Fruit fly (Drosophila melanogaster) whole organism, embryonic: ENCODE data around the gene Elp4.

Experiments used
- BEAF-32 ChIP-seq: fragments of 200-800 bp; sonication (Bioruptor generic); optimal IDR thresholded peaks from 3 replicates; lab custom pipeline; 2017; ENCODE audit warnings: missing biosample characterization, missing genetic modification characterization, mild to moderate bottlenecking, moderate library complexity, missing genetic modification reagents
- Bgb ChIP-seq: fragments of 200-800 bp; sonication (Bioruptor generic); IDR thresholded peaks from 2 replicates; pipeline ENCODE4 v1.3.6; 2022; ENCODE audit warnings: missing biosample characterization, missing genetic modification characterization; ENCODE audit not compliant: partially characterized antibody
- CG13287 ChIP-seq: fragments of 200-800 bp; sonication (Bioruptor generic); IDR thresholded peaks from 2 replicates; pipeline ENCODE4 v1.3.6; 2022; ENCODE audit warnings: missing biosample characterization, missing genetic modification characterization; ENCODE audit not compliant: partially characterized antibody
- CG14710 ChIP-seq: fragments of 200-800 bp; sonication (Bioruptor generic); optimal IDR thresholded peaks from 3 replicates; lab custom pipeline; 2019; ENCODE audit warnings: missing biosample characterization, mild to moderate bottlenecking, missing genetic modification characterization, moderate library complexity
- CG14860 ChIP-seq: fragments of 200-800 bp; sonication (Bioruptor generic); IDR thresholded peaks from 3 replicates; pipeline ENCODE4 v1.3.6; 2022; ENCODE audit warnings: missing biosample characterization, missing genetic modification characterization; ENCODE audit not compliant: partially characterized antibody
- CG2116 ChIP-seq: fragments of 200-800 bp; sonication (Bioruptor generic); optimal IDR thresholded peaks from 3 replicates; lab custom pipeline; 2018; ENCODE audit warnings: missing biosample characterization, mild to moderate bottlenecking, missing genetic modification characterization
- CG32767 ChIP-seq: fragments of 200-800 bp; sonication (Bioruptor generic); IDR thresholded peaks from 2 replicates; pipeline ENCODE4 v1.3.6; 2022; ENCODE audit warnings: missing biosample characterization, missing genetic modification characterization
- CG34224 ChIP-seq: fragments of 200-800 bp; sonication (Bioruptor generic); IDR thresholded peaks from 3 replicates; pipeline ENCODE4 v1.3.6; 2022; ENCODE audit warnings: missing biosample characterization, missing genetic modification characterization; ENCODE audit not compliant: partially characterized antibody
- CG6791 ChIP-seq: fragments of 200-800 bp; sonication (Bioruptor generic); IDR thresholded peaks from 3 replicates; pipeline ENCODE4 v1.3.6; 2022; ENCODE audit warnings: missing biosample characterization, missing genetic modification characterization; ENCODE audit not compliant: partially characterized antibody
- CG7963 ChIP-seq: fragments of 200-800 bp; sonication (Bioruptor generic); IDR thresholded peaks from 3 replicates; pipeline ENCODE4 v1.3.6; 2022; ENCODE audit warnings: missing biosample characterization, missing genetic modification characterization; ENCODE audit not compliant: partially characterized antibody
- CHES-1-like ChIP-seq: fragments of 200-800 bp; sonication (Bioruptor generic); optimal IDR thresholded peaks from 2 replicates; lab custom pipeline; 2016; ENCODE audit warnings: missing biosample characterization, missing genetic modification characterization
- Dll ChIP-seq: fragments of 200-800 bp; sonication (Bioruptor generic); IDR thresholded peaks from 4 replicates; pipeline ENCODE4 v1.3.6; 2022; ENCODE audit warnings: missing biosample characterization, missing genetic modification characterization; ENCODE audit not compliant: partially characterized antibody
- Doc3 ChIP-seq: fragments of 200-800 bp; sonication (Bioruptor generic); IDR thresholded peaks from 3 replicates; pipeline ENCODE4 v1.3.6; 2022; ENCODE audit warnings: missing biosample characterization, missing genetic modification characterization; ENCODE audit not compliant: partially characterized antibody
- Dp ChIP-seq: fragments of 200-800 bp; sonication (Bioruptor generic); optimal IDR thresholded peaks from 2 replicates; lab custom pipeline; 2018; ENCODE audit warnings: missing biosample characterization, mild to moderate bottlenecking, missing genetic modification characterization, moderate library complexity
- Dref ChIP-seq: fragments of 200-800 bp; sonication (Bioruptor generic); IDR thresholded peaks from 2 replicates; pipeline ENCODE4 v1.3.6; 2022; ENCODE audit warnings: missing biosample characterization, missing genetic modification characterization
- Drgx ChIP-seq: fragments of 200-800 bp; sonication (Bioruptor generic); IDR thresholded peaks from 2 replicates; pipeline ENCODE4 v1.3.6; 2022; ENCODE audit warnings: missing biosample characterization, missing genetic modification characterization
- E2f2 ChIP-seq: fragments of 200-800 bp; sonication (Bioruptor generic); IDR thresholded peaks from 2 replicates; pipeline ENCODE4 v1.3.6; 2022; ENCODE audit warnings: missing biosample characterization, missing genetic modification characterization
- HLH4C ChIP-seq: fragments of 200-800 bp; sonication (Bioruptor generic); IDR thresholded peaks from 3 replicates; pipeline ENCODE4 v1.3.6; 2022; ENCODE audit warnings: missing biosample characterization, missing genetic modification characterization; ENCODE audit not compliant: partially characterized antibody
- MBD-R2 ChIP-seq: fragments of 200-800 bp; sonication (Bioruptor generic); IDR thresholded peaks from 2 replicates; pipeline ENCODE4 v1.3.6; 2022; ENCODE audit warnings: missing biosample characterization, missing genetic modification characterization
- PHDP ChIP-seq: fragments of 200-800 bp; sonication (Bioruptor generic); optimal IDR thresholded peaks from 3 replicates; lab custom pipeline; 2018; ENCODE audit warnings: missing biosample characterization, mild to moderate bottlenecking, missing genetic modification characterization, moderate library complexity
- Pdp1 ChIP-seq, 2 experiments: fragments of 200-800 bp; sonication (Bioruptor generic); optimal IDR thresholded peaks; 3 replicates each; lab custom pipeline; 2016; ENCODE audit warnings: missing biosample characterization in 2 of 2, missing genetic modification characterization in 2 of 2, mild to moderate bottlenecking in 1 of 2, moderate library complexity in 1 of 2
- Scr ChIP-seq: fragments of 200-800 bp; sonication (Bioruptor generic); IDR thresholded peaks from 2 replicates; pipeline ENCODE4 v1.3.6; 2022; ENCODE audit warnings: missing biosample characterization, missing genetic modification characterization; ENCODE audit not compliant: partially characterized antibody
- bbx ChIP-seq: fragments of 200-800 bp; sonication (Bioruptor generic); IDR thresholded peaks from 2 replicates; pipeline ENCODE4 v1.3.6; 2022; ENCODE audit warnings: missing biosample characterization, missing genetic modification characterization; ENCODE audit not compliant: partially characterized antibody
- chinmo ChIP-seq: fragments of 200-800 bp; sonication (Bioruptor generic); IDR thresholded peaks from 4 replicates; pipeline ENCODE4 v1.3.6; 2022; ENCODE audit warnings: missing biosample characterization, missing genetic modification characterization; ENCODE audit not compliant: partially characterized antibody
- grau ChIP-seq: fragments of 200-800 bp; optimal IDR thresholded peaks from 3 replicates; lab custom pipeline; 2019; ENCODE audit warnings: missing biosample characterization, mild to moderate bottlenecking, missing genetic modification characterization, moderate library complexity
- hb ChIP-seq: fragments of 200-800 bp; sonication (Bioruptor generic); IDR thresholded peaks from 3 replicates; pipeline ENCODE4 v1.3.6; 2022; ENCODE audit warnings: missing biosample characterization, missing genetic modification characterization; ENCODE audit not compliant: partially characterized antibody
- hbn ChIP-seq: fragments of 200-800 bp; sonication (Bioruptor generic); IDR thresholded peaks from 2 replicates; pipeline ENCODE4 v1.3.6; 2022; ENCODE audit warnings: missing biosample characterization, missing genetic modification characterization; ENCODE audit not compliant: partially characterized antibody
- mld ChIP-seq: fragments of 200-800 bp; sonication (Bioruptor generic); IDR thresholded peaks from 3 replicates; pipeline ENCODE4 v1.3.6; 2022; ENCODE audit warnings: missing biosample characterization, missing genetic modification characterization; ENCODE audit not compliant: partially characterized antibody
- pzg ChIP-seq: fragments of 200-800 bp; sonication (Bioruptor generic); optimal IDR thresholded peaks from 3 replicates; lab custom pipeline; 2018; ENCODE audit warnings: missing biosample characterization, mild to moderate bottlenecking, missing genetic modification characterization, moderate library complexity
- sens ChIP-seq: fragments of 200-800 bp; sonication (Bioruptor generic); peaks from one replicate; lab custom pipeline; 2016; ENCODE audit warnings: missing biosample characterization, missing genetic modification characterization
- sna ChIP-seq: fragments of 200-800 bp; sonication (Bioruptor generic); IDR thresholded peaks from 2 replicates; pipeline ENCODE4 v1.3.6; 2022; ENCODE audit warnings: missing biosample characterization, missing genetic modification characterization; ENCODE audit not compliant: partially characterized antibody
- tna ChIP-seq: fragments of 200-800 bp; sonication (Bioruptor generic); IDR thresholded peaks from 2 replicates; pipeline ENCODE4 v1.3.6; 2022; ENCODE audit warnings: missing biosample characterization, missing genetic modification characterization; ENCODE audit not compliant: partially characterized antibody
- trem ChIP-seq: fragments of 200-800 bp; optimal IDR thresholded peaks from 3 replicates; lab custom pipeline; 2019; ENCODE audit warnings: missing biosample characterization, mild to moderate bottlenecking, missing genetic modification characterization, moderate library complexity
- unc-4 ChIP-seq: fragments of 200-800 bp; sonication (Bioruptor generic); IDR thresholded peaks from 2 replicates; pipeline ENCODE4 v1.3.6; 2022; ENCODE audit warnings: missing biosample characterization, missing genetic modification characterization; ENCODE audit not compliant: partially characterized antibody
- vnd ChIP-seq: fragments of 200-800 bp; sonication (Bioruptor generic); IDR thresholded peaks from 3 replicates; pipeline ENCODE4 v1.3.6; 2022; ENCODE audit warnings: missing biosample characterization, missing genetic modification characterization; ENCODE audit not compliant: partially characterized antibody
- zen2 ChIP-seq: fragments of 200-800 bp; sonication (Bioruptor generic); IDR thresholded peaks from 3 replicates; pipeline ENCODE4 v1.3.6; 2022; ENCODE audit warnings: missing biosample characterization, missing genetic modification characterization; ENCODE audit not compliant: partially characterized antibody

The Elp4 gene

dm6 chr2L:5526738-5527137 is 2.8 kb downstream of the Elp4 start, which contains the start of gene Cox11 (continued):
- peak in 1 of 2 experiments; percentile 58 for TF ChIP-seq Pdp1 (GFP tag; optimal IDR thresholded peaks at IDR 0.05; lab: Kevin White, UChicago)
- TF ChIP-seq chinmo (GFP tag; lab: Robert Waterston, UW) = 0 out of 4 replicates have a peak, but pooled peaks have one; percentile 43
- peak; percentile 54; the same call in 1 of the 2 replicates for TF ChIP-seq sna (GFP tag; lab: Robert Waterston, UW)
- peak; percentile 73 for TF ChIP-seq bbx (GFP tag; lab: Robert Waterston, UW)
- peak; percentile 87 for TF ChIP-seq E2f2 (GFP tag; lab: Robert Waterston, UW)
- peak; percentile 61; the same call in 1 of the 3 replicates for TF ChIP-seq CG34224 (GFP tag; lab: Robert Waterston, UW)
- TF ChIP-seq zen2 (GFP tag; lab: Robert Waterston, UW) = peak; percentile 49; the same call in 2 of the 3 replicates
- TF ChIP-seq BEAF-32 = peak; percentile 27
- peak; percentile 27; the same call in 1 of the 2 replicates for TF ChIP-seq hbn
- TF ChIP-seq CG6791 (GFP tag; lab: Robert Waterston, UW) = peak; percentile 69; the same call in 1 of the 3 replicates
- TF ChIP-seq Dll (GFP tag; lab: Robert Waterston, UW) = peak; percentile 44; the same call in 2 of the 4 replicates
- TF ChIP-seq hb (GFP tag; lab: Robert Waterston, UW) = peak; percentile 55; the same call in 1 of the 3 replicates
- TF ChIP-seq CG13287 (GFP tag; lab: Robert Waterston, UW) = peak; percentile 51
- TF ChIP-seq unc-4 (GFP tag; lab: Robert Waterston, UW) = peak; percentile 46; the same call in 1 of the 2 replicates
- peak; percentile 23 for TF ChIP-seq CG2116 (GFP tag; lab: Kevin White, UChicago)
- TF ChIP-seq CG14710 (tag; lab: Kevin White, UChicago) = peak; percentile 99
- peak; percentile 77 for TF ChIP-seq HLH4C (GFP tag; lab: Robert Waterston, UW)
- TF ChIP-seq CHES-1-like (GFP tag; lab: Kevin White, UChicago) = no peak
- peak; percentile 71 for TF ChIP-seq Dp
- peak; percentile 53; the same call in 2 of the 3 replicates for TF ChIP-seq CG7963 (GFP tag; lab: Robert Waterston, UW)
- no peak for TF ChIP-seq CG32767 (GFP tag; lab: Robert Waterston, UW)
- TF ChIP-seq CG14860 (GFP tag; lab: Robert Waterston, UW) = peak; percentile 51; the same call in 1 of the 3 replicates
- peak; percentile 74 for TF ChIP-seq MBD-R2
- peak; percentile 34; the same call in 1 of the 2 replicates for TF ChIP-seq Bgb (GFP tag; lab: Robert Waterston, UW)
- TF ChIP-seq mld (GFP tag; lab: Robert Waterston, UW) = 0 out of 3 replicates have a peak, but pooled peaks have one; percentile 20
- TF ChIP-seq Scr (GFP tag; lab: Robert Waterston, UW) = peak; percentile 59
- 0 out of 3 replicates have a peak, but pooled peaks have one; percentile 20 for TF ChIP-seq Doc3 (GFP tag; lab: Robert Waterston, UW)
- TF ChIP-seq trem (tag; lab: Kevin White, UChicago) = no peak
- TF ChIP-seq Dref = peak; percentile 79
- no peak for TF ChIP-seq sens
- TF ChIP-seq PHDP (tag; lab: Kevin White, UChicago) = no peak
- no peak for TF ChIP-seq grau
- TF ChIP-seq pzg (GFP tag; lab: Kevin White, UChicago) = peak; percentile 35
- TF ChIP-seq vnd (GFP tag; lab: Robert Waterston, UW) = 0 out of 3 replicates have a peak, but pooled peaks have one; percentile 44
- peak; percentile 64; the same call in 1 of the 2 replicates for TF ChIP-seq tna (GFP tag; lab: Robert Waterston, UW)
- no peak for TF ChIP-seq Drgx (GFP tag; lab: Robert Waterston, UW)
